Fruit fly (Drosophila melanogaster) whole organism, embryonic: ENCODE measurements around the gene RpS28-like.

ENCODE experiments used
- Abd-B ChIP-seq: fragments of 200-800 bp; sonication (Bioruptor generic); optimal IDR thresholded peaks from 2 replicates; lab custom pipeline; 2018; ENCODE audit warnings: missing biosample characterization, mild to moderate bottlenecking, missing genetic modification characterization, moderate library complexity
- B-H1 ChIP-seq: fragments of 200-800 bp; sonication (Bioruptor generic); IDR thresholded peaks from 3 replicates; pipeline ENCODE4 v1.3.6; 2022; ENCODE audit warnings: missing biosample characterization, missing genetic modification characterization
- CG10209 ChIP-seq: fragments of 200-800 bp; sonication (Bioruptor generic); optimal IDR thresholded peaks from 3 replicates; lab custom pipeline; 2017; ENCODE audit warnings: missing biosample characterization, mild to moderate bottlenecking, missing genetic modification characterization, missing genetic modification reagents
- CG10565 ChIP-seq: fragments of 200-800 bp; sonication (Bioruptor generic); optimal IDR thresholded peaks from 3 replicates; lab custom pipeline; 2016; ENCODE audit warnings: missing biosample characterization, mild to moderate bottlenecking, missing genetic modification characterization
- CG11504 ChIP-seq: fragments of 200-800 bp; sonication (Bioruptor generic); optimal IDR thresholded peaks from 3 replicates; lab custom pipeline; 2019; ENCODE audit warnings: missing biosample characterization, mild to moderate bottlenecking, missing genetic modification characterization, moderate library complexity
- CG12155 ChIP-seq: fragments of 200-800 bp; sonication (Bioruptor generic); optimal IDR thresholded peaks from 3 replicates; lab custom pipeline; 2016; ENCODE audit warnings: missing biosample characterization, missing genetic modification characterization
- CG12391 ChIP-seq: fragments of 200-800 bp; sonication (Bioruptor generic); optimal IDR thresholded peaks from 3 replicates; lab custom pipeline; 2018; ENCODE audit warnings: missing biosample characterization, mild to moderate bottlenecking, missing genetic modification characterization, moderate library complexity
- CG15269 ChIP-seq: fragments of 200-800 bp; sonication (Bioruptor generic); optimal IDR thresholded peaks from 2 replicates; lab custom pipeline; 2018; ENCODE audit warnings: missing biosample characterization, mild to moderate bottlenecking, missing genetic modification characterization, moderate library complexity
- CG17328 ChIP-seq: fragments of 200-800 bp; sonication (Bioruptor generic); IDR thresholded peaks from 2 replicates; pipeline ENCODE4 v1.3.6; 2022; ENCODE audit warnings: missing biosample characterization, missing genetic modification characterization
- CG31441 ChIP-seq: fragments of 200-800 bp; sonication (Bioruptor generic); IDR thresholded peaks from 2 replicates; pipeline ENCODE4 v1.3.6; 2022; ENCODE audit warnings: missing biosample characterization, missing genetic modification characterization
- CG33557 ChIP-seq: fragments of 200-800 bp; sonication (Bioruptor generic); optimal IDR thresholded peaks from 2 replicates; lab custom pipeline; 2019; ENCODE audit warnings: missing biosample characterization, mild to moderate bottlenecking, missing genetic modification characterization, moderate library complexity
- CG3838 ChIP-seq: fragments of 200-800 bp; sonication (Bioruptor generic); optimal IDR thresholded peaks from 3 replicates; lab custom pipeline; 2016; ENCODE audit warnings: missing biosample characterization, missing genetic modification characterization
- CG4424 ChIP-seq: fragments of 200-800 bp; sonication (Bioruptor generic); optimal IDR thresholded peaks from 3 replicates; lab custom pipeline; 2016; ENCODE audit warnings: missing biosample characterization, missing genetic modification characterization
- CG6175 ChIP-seq: fragments of 200-800 bp; sonication (Bioruptor generic); IDR thresholded peaks from 3 replicates; pipeline ENCODE4 v1.3.6; 2022; ENCODE audit warnings: missing biosample characterization, missing genetic modification characterization
- CG6654 ChIP-seq: fragments of 200-800 bp; sonication (Bioruptor generic); optimal IDR thresholded peaks from 2 replicates; lab custom pipeline; 2017; ENCODE audit warnings: missing biosample characterization, mild to moderate bottlenecking, missing genetic modification characterization
- CG8359 ChIP-seq: fragments of 200-800 bp; sonication (Bioruptor generic); optimal IDR thresholded peaks from 2 replicates; lab custom pipeline; 2017; ENCODE audit warnings: missing biosample characterization, mild to moderate bottlenecking, missing genetic modification characterization, borderline replicate concordance
- CrebB ChIP-seq: fragments of 200-800 bp; sonication (Bioruptor generic); optimal IDR thresholded peaks from 3 replicates; lab custom pipeline; 2018; ENCODE audit warnings: missing biosample characterization, mild to moderate bottlenecking, missing genetic modification characterization
- Dfd ChIP-seq, 2 experiments: fragments of >200 bp; optimal IDR thresholded peaks; 2 replicates each; lab custom pipeline; 2017; ENCODE audit warnings: missing biosample characterization in 2 of 2, missing genetic modification characterization in 2 of 2
- HHEX ChIP-seq: fragments of 200-800 bp; sonication (Bioruptor generic); optimal IDR thresholded peaks from 3 replicates; lab custom pipeline; 2017; ENCODE audit warnings: missing biosample characterization, mild to moderate bottlenecking, missing genetic modification characterization, missing genetic modification reagents
- HLH4C ChIP-seq: fragments of 200-800 bp; sonication (Bioruptor generic); IDR thresholded peaks from 3 replicates; pipeline ENCODE4 v1.3.6; 2022; ENCODE audit warnings: missing biosample characterization, missing genetic modification characterization; ENCODE audit not compliant: partially characterized antibody
- Hmr ChIP-seq: fragments of 200-800 bp; sonication (Bioruptor generic); optimal IDR thresholded peaks from 3 replicates; lab custom pipeline; 2017; ENCODE audit warnings: mild to moderate bottlenecking, missing biosample characterization, missing genetic modification reagents, missing genetic modification characterization
- Hr78 ChIP-seq, 2 experiments: fragments of 200-800 bp in 1 of 2; fragments of >200 bp in 1 of 2; sonication (Bioruptor generic) in 1 of 2; optimal IDR thresholded peaks; 2 replicates each; lab custom pipeline; 2017 to 2019; ENCODE audit warnings: missing biosample characterization in 2 of 2, missing genetic modification characterization in 2 of 2, mild to moderate bottlenecking in 1 of 2, moderate library complexity in 1 of 2
- Max ChIP-seq: fragments of 200-800 bp; sonication (Bioruptor generic); optimal IDR thresholded peaks from 2 replicates; lab custom pipeline; 2016; ENCODE audit warnings: missing biosample characterization, mild to moderate bottlenecking, missing genetic modification characterization
- Sox102F ChIP-seq: fragments of 200-800 bp; sonication (Bioruptor generic); optimal IDR thresholded peaks from 2 replicates; lab custom pipeline; 2018; ENCODE audit warnings: missing biosample characterization, mild to moderate bottlenecking, missing genetic modification characterization, moderate library complexity
- Sry-β ChIP-seq: fragments of 200-800 bp; sonication (Bioruptor generic); optimal IDR thresholded peaks from 2 replicates; lab custom pipeline; 2018; ENCODE audit warnings: missing biosample characterization, mild to moderate bottlenecking, missing genetic modification characterization, moderate library complexity
- Sry-δ ChIP-seq: fragments of 200-800 bp; sonication (Bioruptor generic); optimal IDR thresholded peaks from 2 replicates; lab custom pipeline; 2016; ENCODE audit warnings: missing biosample characterization, missing genetic modification characterization
- Usf ChIP-seq: fragments of 200-800 bp; sonication (Bioruptor generic); optimal IDR thresholded peaks from 2 replicates; lab custom pipeline; 2017; ENCODE audit warnings: missing genotype, missing biosample characterization, missing genetic modification characterization
- ac ChIP-seq: fragments of 200-800 bp; sonication (Bioruptor generic); optimal IDR thresholded peaks from 3 replicates; lab custom pipeline; 2017; ENCODE audit warnings: missing biosample characterization, mild to moderate bottlenecking, missing genetic modification characterization
- al ChIP-seq: fragments of 200-800 bp; sonication (Bioruptor generic); IDR thresholded peaks from 2 replicates; pipeline ENCODE4 v1.3.6; 2022; ENCODE audit warnings: missing biosample characterization, missing genetic modification characterization
- btn ChIP-seq: fragments of 200-800 bp; sonication (Bioruptor generic); optimal IDR thresholded peaks from 2 replicates; lab custom pipeline; 2016; ENCODE audit warnings: missing biosample characterization, missing genetic modification characterization
- ci ChIP-seq: fragments of 200-800 bp; sonication (Bioruptor generic); IDR thresholded peaks from 3 replicates; pipeline ENCODE4 v1.3.6; 2022; ENCODE audit warnings: missing biosample characterization, missing genetic modification characterization
- dmrt11E ChIP-seq: fragments of 200-800 bp; sonication (Bioruptor generic); optimal IDR thresholded peaks from 3 replicates; lab custom pipeline; 2018; ENCODE audit warnings: missing biosample characterization, mild to moderate bottlenecking, missing genetic modification characterization, moderate library complexity
- ems ChIP-seq: fragments of 200-800 bp; sonication (Bioruptor generic); optimal IDR thresholded peaks from 3 replicates; lab custom pipeline; 2016; ENCODE audit warnings: missing biosample characterization, missing genetic modification characterization
- ewg ChIP-seq: fragments of 200-800 bp; sonication (Bioruptor generic); optimal IDR thresholded peaks from 3 replicates; lab custom pipeline; 2017; ENCODE audit warnings: mild to moderate bottlenecking, missing biosample characterization, missing genetic modification reagents, missing genetic modification characterization
- her ChIP-seq: fragments of 200-800 bp; sonication (Bioruptor generic); optimal IDR thresholded peaks from 2 replicates; lab custom pipeline; 2016; ENCODE audit warnings: missing biosample characterization, missing genetic modification characterization
- inv ChIP-seq: fragments of 200-800 bp; sonication (Bioruptor generic); IDR thresholded peaks from 2 replicates; pipeline ENCODE4 v1.3.6; 2022; ENCODE audit warnings: missing biosample characterization, missing genetic modification characterization; ENCODE audit not compliant: partially characterized antibody
- kah ChIP-seq: fragments of 200-800 bp; sonication (Bioruptor generic); optimal IDR thresholded peaks from 2 replicates; lab custom pipeline; 2018; ENCODE audit warnings: missing biosample characterization, mild to moderate bottlenecking, missing genetic modification characterization
- knrl ChIP-seq: fragments of 200-800 bp; sonication (Bioruptor generic); IDR thresholded peaks from 3 replicates; pipeline ENCODE4 v1.3.6; 2022; ENCODE audit warnings: missing biosample characterization, missing genetic modification characterization; ENCODE audit not compliant: partially characterized antibody
- lola ChIP-seq, 3 experiments: fragments of >200 bp in 2 of 3; fragments of 200-800 bp in 1 of 3; sonication (Bioruptor generic) in 1 of 3; optimal IDR thresholded peaks; 2 replicates each; lab custom pipeline; 2017 to 2019; ENCODE audit warnings: missing biosample characterization in 3 of 3, missing genetic modification characterization in 3 of 3, mild to moderate bottlenecking in 1 of 3, moderate library complexity in 1 of 3
- maf-S ChIP-seq: fragments of 200-800 bp; sonication (Bioruptor generic); optimal IDR thresholded peaks from 2 replicates; lab custom pipeline; 2016; ENCODE audit warnings: missing biosample characterization, missing genetic modification characterization
- mam ChIP-seq: fragments of 200-800 bp; sonication (Bioruptor generic); optimal IDR thresholded peaks from 3 replicates; lab custom pipeline; 2016; ENCODE audit warnings: missing biosample characterization, missing genetic modification characterization
- row ChIP-seq: fragments of 200-800 bp; sonication (Bioruptor generic); IDR thresholded peaks from 3 replicates; pipeline ENCODE4 v1.3.6; 2022; ENCODE audit warnings: missing biosample characterization, missing genetic modification characterization
- sens ChIP-seq: fragments of 200-800 bp; sonication (Bioruptor generic); peaks from one replicate; lab custom pipeline; 2016; ENCODE audit warnings: missing biosample characterization, missing genetic modification characterization
- so ChIP-seq: fragments of 200-800 bp; sonication (Bioruptor generic); IDR thresholded peaks from 3 replicates; pipeline ENCODE4 v1.3.6; 2022; ENCODE audit warnings: missing biosample characterization, missing genetic modification characterization
- tna ChIP-seq: fragments of 200-800 bp; sonication (Bioruptor generic); IDR thresholded peaks from 2 replicates; pipeline ENCODE4 v1.3.6; 2022; ENCODE audit warnings: missing biosample characterization, missing genetic modification characterization; ENCODE audit not compliant: partially characterized antibody
- trh ChIP-seq: fragments of 200-800 bp; sonication (Bioruptor generic); optimal IDR thresholded peaks from 2 replicates; lab custom pipeline; 2016; ENCODE audit warnings: missing biosample characterization, missing genetic modification characterization
- vnd ChIP-seq: fragments of 200-800 bp; sonication (Bioruptor generic); IDR thresholded peaks from 3 replicates; pipeline ENCODE4 v1.3.6; 2022; ENCODE audit warnings: missing biosample characterization, missing genetic modification characterization; ENCODE audit not compliant: partially characterized antibody
- wdn ChIP-seq: fragments of 200-800 bp; sonication (Bioruptor generic); IDR thresholded peaks from 2 replicates; pipeline ENCODE4 v1.3.6; 2022; ENCODE audit warnings: missing biosample characterization, missing genetic modification characterization

RpS28-like gene

dm6 chr2L:9430992-9431602 lies 5.5 kb upstream of the RpS28-like start, which contains the start of the genes FucTB and scat (continued):
- TF ChIP-seq CrebB (tag; lab: Kevin White, UChicago) (peak; percentile 34), B-H1 (GFP tag; lab: Robert Waterston, UW) (peak; percentile 81; the same call in 2 of the 3 replicates), maf-S (GFP tag; lab: Kevin White, UChicago) (peak; percentile 43), Sry-β (GFP tag; lab: Kevin White, UChicago) (no peak), so (GFP tag; lab: Robert Waterston, UW) (peak; percentile 78; the same call in 1 of the 3 replicates), HLH4C (GFP tag; lab: Robert Waterston, UW) (peak; percentile 61; the same call in 2 of the 3 replicates), CG10565 (GFP tag; lab: Kevin White, UChicago) (no peak), Hmr (GFP tag; lab: Kevin White, UChicago) (peak; percentile 90), ems (GFP tag; lab: Kevin White, UChicago) (peak; percentile 42), row (GFP tag; lab: Robert Waterston, UW) (peak; percentile 94), CG31441 (GFP tag; lab: Robert Waterston, UW) (peak; percentile 96), CG33557 (GFP tag; lab: Kevin White, UChicago) (peak; percentile 86), CG10209 (peak; percentile 94), wdn (peak; percentile 78), CG8359 (peak; percentile 52), CG15269 (peak; percentile 88), CG17328 (GFP tag; lab: Robert Waterston, UW) (peak; percentile 86), CG12155 (GFP tag; lab: Kevin White, UChicago) (peak; percentile 88), tna (GFP tag; lab: Robert Waterston, UW) (no peak), ac (GFP tag; lab: Kevin White, UChicago) (peak; percentile 20), lola (GFP tag; optimal IDR thresholded peaks at IDR 0.05; lab: Kevin White, UChicago) (peak in 1 of 3 experiments; percentile 98), ewg (peak; percentile 88), Abd-B (GFP tag; lab: Kevin White, UChicago) (peak; percentile 95), Max (GFP tag; lab: Kevin White, UChicago) (peak; percentile 65), CG11504 (tag; lab: Kevin White, UChicago) (peak; percentile 92), sens (GFP tag; lab: Kevin White, UChicago) (peak; percentile 70), her (GFP tag; lab: Kevin White, UChicago) (no peak), knrl (GFP tag; lab: Robert Waterston, UW) (peak; percentile 79), Usf (peak; percentile 95), CG6654 (GFP tag; lab: Kevin White, UChicago) (peak; percentile 71), inv (peak; percentile 54; the same call in 1 of the 2 replicates), CG6175 (GFP tag; lab: Robert Waterston, UW) (peak; percentile 79), al (GFP tag; lab: Robert Waterston, UW) (peak; percentile 89), mam (GFP tag; lab: Kevin White, UChicago) (peak; percentile 62), CG3838 (GFP tag; lab: Kevin White, UChicago) (peak; percentile 35), trh (GFP tag; lab: Kevin White, UChicago) (peak; percentile 83), kah (GFP tag; lab: Kevin White, UChicago) (peak; percentile 50), CG12391 (peak; percentile 97), ci (GFP tag; lab: Robert Waterston, UW) (peak; percentile 85), dmrt11E (tag; lab: Kevin White, UChicago) (peak; percentile 98), Hr78 (GFP tag; optimal IDR thresholded peaks at IDR 0.05; lab: Kevin White, UChicago) (no peak), CG4424 (GFP tag; lab: Kevin White, UChicago) (peak; percentile 91), Sox102F (GFP tag; lab: Kevin White, UChicago) (peak; percentile 95), HHEX (GFP tag; lab: Kevin White, UChicago) (peak; percentile 87), btn (no peak), vnd (GFP tag; lab: Robert Waterston, UW) (peak; percentile 49; the same call in 1 of the 3 replicates), Sry-δ (peak; percentile 6), Dfd (GFP tag; optimal IDR thresholded peaks at IDR 0.05; lab: Kevin White, UChicago) (no peak)
